Worm (Caenorhabditis elegans) whole organism, young adult: ENCODE measurements around the gene Y50D4A.1.

ENCODE experiments used
- ama-1 ChIP-seq, 3 experiments: fragments of 150-350 bp in 1 of 3; sonication (generic microtip) in 2 of 3; optimal IDR thresholded peaks; 2 replicates each; lab custom pipeline; 2014 to 2018; ENCODE audit warnings: missing biosample characterization in 2 of 3, missing genetic modification characterization in 2 of 3, missing genetic modification reagents in 2 of 3
- aptf-2 ChIP-seq: fragments of 200-800 bp; sonication (Bioruptor generic); conservative IDR thresholded peaks from 2 replicates; pipeline ENCODE4 v1.3.6; 2022; ENCODE audit warnings: missing genetic modification reagents, missing genetic modification characterization, missing compliant biosample characterization
- bed-1 ChIP-seq: fragments of 200-800 bp; sonication (Bioruptor generic); IDR thresholded peaks from 2 replicates; pipeline ENCODE4 v1.3.6; 2022; ENCODE audit warnings: missing genetic modification reagents, missing genetic modification characterization, missing compliant biosample characterization
- ets-4 ChIP-seq: fragments of 200-800 bp; sonication (Bioruptor generic); optimal IDR thresholded peaks from 2 replicates; lab custom pipeline; 2018; ENCODE audit warnings: mild to moderate bottlenecking, missing genetic modification characterization, missing compliant biosample characterization
- him-1 ChIP-seq: sonication (generic microtip); optimal IDR thresholded peaks from 2 replicates; lab custom pipeline; 2016; ENCODE audit warnings: missing genotype, missing genetic modification reagents, missing genetic modification characterization, missing compliant biosample characterization
- madf-10 ChIP-seq: sonication (generic microtip); optimal IDR thresholded peaks from 2 replicates; lab custom pipeline; 2016; ENCODE audit warnings: mild to moderate bottlenecking, missing genetic modification characterization, missing compliant biosample characterization
- nfya-1 ChIP-seq: sonication (generic microtip); optimal IDR thresholded peaks from 2 replicates; lab custom pipeline; 2017; ENCODE audit warnings: antibody characterized with exemption, missing compliant biosample characterization, missing genetic modification characterization, borderline replicate concordance; ENCODE audit not compliant: insufficient read depth
- unc-130 ChIP-seq: sonication (generic microtip); optimal IDR thresholded peaks from 2 replicates; lab custom pipeline; 2016; ENCODE audit warnings: missing genetic modification reagents, missing genetic modification characterization, missing compliant biosample characterization
- unc-62 ChIP-seq: fragments of 150-350 bp; optimal IDR thresholded peaks from 2 replicates; lab custom pipeline; 2014; ENCODE audit warnings: missing biosample characterization, missing genetic modification reagents, missing genetic modification characterization
- ztf-6 ChIP-seq: fragments of 200-800 bp; sonication (Bioruptor generic); IDR thresholded peaks from 2 replicates; pipeline ENCODE4 v1.3.6; 2022; ENCODE audit warnings: missing genetic modification reagents, missing genetic modification characterization, missing compliant biosample characterization

DNA sequence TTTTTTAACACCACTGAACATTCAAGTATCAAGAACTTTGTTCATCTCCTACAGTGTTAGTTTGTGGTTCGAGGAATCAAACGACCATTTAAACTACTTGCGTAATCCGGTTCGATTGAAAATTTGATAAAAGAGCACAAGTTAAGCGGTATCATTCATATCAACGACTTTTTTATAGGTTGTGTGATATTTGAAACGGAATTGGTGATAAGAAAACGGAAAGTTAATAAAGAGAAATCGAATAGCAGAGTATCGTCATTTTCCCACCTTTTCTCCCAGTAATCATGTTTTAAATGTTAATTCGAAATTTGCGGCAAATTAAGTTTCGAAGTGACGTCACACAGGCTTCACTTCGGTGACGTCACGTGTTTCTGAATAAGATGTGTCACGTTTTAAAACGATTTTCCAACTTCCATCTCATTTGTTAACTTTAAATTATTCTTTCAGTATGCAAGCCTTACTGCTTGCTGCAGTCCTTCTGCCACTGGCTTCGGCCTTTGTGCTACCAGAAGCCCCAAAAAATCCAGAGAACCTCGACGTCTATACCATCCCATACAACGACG lies 31.3 kb upstream of the Y50D4A.1 start, which contains the start of gene T21H3.1:
- TF ChIP-seq unc-62 (GFP tag; lab: Kevin White, UChicago): no peak
- no peak for TF ChIP-seq him-1 (tag; lab: Kevin White, UChicago)
- TF ChIP-seq aptf-2: no peak
- TF ChIP-seq nfya-1 (tag; lab: Kevin White, UChicago): no peak
- no peak for TF ChIP-seq ama-1 (optimal IDR thresholded peaks at IDR 0.05; lab: Kevin White, UChicago)
- no peak for TF ChIP-seq ama-1 (GFP tag; optimal IDR thresholded peaks at IDR 0.05; lab: Kevin White, UChicago)
- no peak for TF ChIP-seq madf-10 (tag; lab: Kevin White, UChicago)
- TF ChIP-seq ets-4: peak; percentile 56
- TF ChIP-seq bed-1 (GFP tag; lab: Robert Waterston, UW): no peak
- TF ChIP-seq unc-130: no peak
- TF ChIP-seq ztf-6 (GFP tag; lab: Robert Waterston, UW): no peak
